Fruit fly (Drosophila melanogaster): ENCODE data around the gene Ddrgk1.

The Ddrgk1 gene

dm6 chr3R:21263177-21263576, 48.3 kb downstream of the Ddrgk1 start:
- TF ChIP-seq CTCF (optimal IDR thresholded peaks at IDR 0.05) (no peak), CG8478 (optimal IDR thresholded peaks at IDR 0.05) (no peak)
